Fruit fly (Drosophila melanogaster): ENCODE measurements around the gene Arr2.

Arr2 gene

dm6 chr3L:8672199-8673059, 23.7 kb upstream of the Arr2 start (continued):
- TF ChIP-seq CG3726 (GFP tag; IDR thresholded peaks at IDR 0.05) = no peak
- no peak for TF ChIP-seq CG33213 (GFP tag; optimal IDR thresholded peaks at IDR 0.05)
- TF ChIP-seq Chrac-16 (GFP tag; optimal IDR thresholded peaks at IDR 0.05) = no peak
- no peak for TF ChIP-seq pnt (GFP tag; optimal IDR thresholded peaks at IDR 0.05)
- TF ChIP-seq Ada2b (GFP tag; IDR thresholded peaks at IDR 0.05) = no peak
- TF ChIP-seq CG14667 (GFP tag; IDR thresholded peaks at IDR 0.05) = 0 out of 2 replicates have a peak, but pooled peaks have one; percentile 25
- TF ChIP-seq otp (GFP tag; IDR thresholded peaks at IDR 0.05) = no peak
- peak; percentile 45 for TF ChIP-seq CG14014 (GFP tag; IDR thresholded peaks at IDR 0.05)
- TF ChIP-seq Bgb (GFP tag; IDR thresholded peaks at IDR 0.05; ENCODE audit: partially characterized antibody) = peak; percentile 22; the same call in 1 of the 2 replicates
- TF ChIP-seq CG10565 (GFP tag; optimal IDR thresholded peaks at IDR 0.05) = no peak
- no peak for TF ChIP-seq B-H2 (GFP tag; optimal IDR thresholded peaks at IDR 0.05)
- TF ChIP-seq CG10209 (GFP tag; optimal IDR thresholded peaks at IDR 0.05) = peak; percentile 28
- peak; percentile 37 for TF ChIP-seq Hsf (GFP tag; optimal IDR thresholded peaks at IDR 0.05)
- TF ChIP-seq sna (GFP tag; IDR thresholded peaks at IDR 0.05; ENCODE audit: partially characterized antibody) = no peak
- TF ChIP-seq crc (GFP tag; optimal IDR thresholded peaks at IDR 0.05) = no peak
- no peak for TF ChIP-seq hth (optimal IDR thresholded peaks at IDR 0.05)
- TF ChIP-seq trh (GFP tag; optimal IDR thresholded peaks at IDR 0.05) = no peak
- TF ChIP-seq inv (GFP tag; IDR thresholded peaks at IDR 0.05; ENCODE audit: partially characterized antibody) = no peak
- TF ChIP-seq gro (GFP tag; optimal IDR thresholded peaks at IDR 0.05) = peak; percentile 42
- TF ChIP-seq cato (GFP tag; optimal IDR thresholded peaks at IDR 0.05; ENCODE audit: borderline replicate concordance) = no peak
- no peak for TF ChIP-seq Neu2 (GFP tag; optimal IDR thresholded peaks at IDR 0.05; ENCODE audit: borderline replicate concordance)
- TF ChIP-seq fd3F (GFP tag; optimal IDR thresholded peaks at IDR 0.05) = peak; percentile 23
- TF ChIP-seq CG10321 (GFP tag; IDR thresholded peaks at IDR 0.05) = no peak
- peak; percentile 32 for TF ChIP-seq CG15514 (GFP tag; optimal IDR thresholded peaks at IDR 0.05)
- no peak for TF ChIP-seq Bteb2 (GFP tag; optimal IDR thresholded peaks at IDR 0.05)
- no peak for TF ChIP-seq ttk (GFP tag; IDR thresholded peaks at IDR 0.05)
- TF ChIP-seq CG3995 (GFP tag; optimal IDR thresholded peaks at IDR 0.05) = no peak
- TF ChIP-seq CG32532 (GFP tag; IDR thresholded peaks at IDR 0.05) = peak; percentile 77
- TF ChIP-seq CG18262 (tag; optimal IDR thresholded peaks at IDR 0.05) = no peak
- TF ChIP-seq CG2712 (tag; optimal IDR thresholded peaks at IDR 0.05) = peak; percentile 10
- TF ChIP-seq br (optimal IDR thresholded peaks at IDR 0.05) = no peak
- TF ChIP-seq CG11085 (GFP tag; IDR thresholded peaks at IDR 0.05) = no peak
- TF ChIP-seq nau (GFP tag; optimal IDR thresholded peaks at IDR 0.05) = no peak
- TF ChIP-seq lmd (GFP tag; IDR thresholded peaks at IDR 0.05) = peak; percentile 20; the same call in 1 of the 2 replicates
- no peak for TF ChIP-seq ewg (GFP tag; optimal IDR thresholded peaks at IDR 0.05)
- no peak for TF ChIP-seq CG12071 (GFP tag; optimal IDR thresholded peaks at IDR 0.05)
- TF ChIP-seq pan (optimal IDR thresholded peaks at IDR 0.05) = no peak
- no peak for TF ChIP-seq pan (GFP tag; optimal IDR thresholded peaks at IDR 0.05 in 1 of 2, IDR thresholded peaks at IDR 0.05 in 1 of 2)
- TF ChIP-seq CG3281 (GFP tag; optimal IDR thresholded peaks at IDR 0.05) = peak; percentile 65
- no peak for TF ChIP-seq mirr (GFP tag; optimal IDR thresholded peaks at IDR 0.05)
- TF ChIP-seq CG8765 (GFP tag; IDR thresholded peaks at IDR 0.05) = no peak
- TF ChIP-seq grau (tag; optimal IDR thresholded peaks at IDR 0.05) = peak; percentile 63
- peak; percentile 70 for TF ChIP-seq Meics (GFP tag; optimal IDR thresholded peaks at IDR 0.05)
- no peak for TF ChIP-seq psq (GFP tag; optimal IDR thresholded peaks at IDR 0.05)
- peak; percentile 70 for TF ChIP-seq CG13624 (GFP tag; optimal IDR thresholded peaks at IDR 0.05)
- TF ChIP-seq Doc2 (GFP tag; IDR thresholded peaks at IDR 0.05) = no peak
- TF ChIP-seq CG2199 (GFP tag; IDR thresholded peaks at IDR 0.05) = no peak
- TF ChIP-seq tll (GFP tag; optimal IDR thresholded peaks at IDR 0.05) = no peak
- TF ChIP-seq Rx (GFP tag; IDR thresholded peaks at IDR 0.05) = no peak
- TF ChIP-seq ase (GFP tag; IDR thresholded peaks at IDR 0.05) = no peak

All from whole organism, embryonic.